Worm (Caenorhabditis elegans) whole organism, L4/young adult: ENCODE data around the gene F23H12.7.

Experiments
- W03F9.2 ChIP-seq: fragments of 150-350 bp; optimal IDR thresholded peaks from 2 replicates; lab custom pipeline; 2014; ENCODE audit warnings: missing biosample characterization, missing genetic modification characterization
- dao-5 ChIP-seq: sonication (generic microtip); optimal IDR thresholded peaks from 2 replicates; lab custom pipeline; 2016; ENCODE audit warnings: missing genotype, missing genetic modification characterization, moderate library complexity, missing compliant biosample characterization
- him-1 ChIP-seq: sonication (generic microtip); optimal IDR thresholded peaks from 2 replicates; lab custom pipeline; 2016; ENCODE audit warnings: missing genotype, missing genetic modification reagents, missing genetic modification characterization, missing compliant biosample characterization

ce11 chrV:12343419-12343969 is 28.0 kb upstream of the F23H12.7 start, which contains the start of gene tomm-20:
- peak; percentile 83 for TF ChIP-seq him-1 (tag; lab: Kevin White, UChicago)
- TF ChIP-seq W03F9.2, result peak; percentile 96
- no peak for TF ChIP-seq dao-5 (tag; lab: Kevin White, UChicago)
